Fruit fly (Drosophila melanogaster) whole organism, embryonic: ENCODE measurements around the gene CG14054.

Source experiments
- Atf-2 ChIP-seq: fragments of 200-800 bp; sonication (Bioruptor generic); optimal IDR thresholded peaks from 2 replicates; lab custom pipeline; 2016; ENCODE audit warnings: missing biosample characterization, missing genetic modification characterization
- Atf3 ChIP-seq: fragments of 200-800 bp; sonication (Bioruptor generic); optimal IDR thresholded peaks from 3 replicates; lab custom pipeline; 2016; ENCODE audit warnings: missing biosample characterization, missing genetic modification characterization
- Blimp-1 ChIP-seq: fragments of 200-800 bp; sonication (Bioruptor generic); optimal IDR thresholded peaks from 3 replicates; lab custom pipeline; 2018; ENCODE audit warnings: missing biosample characterization, missing genetic modification characterization, mild to moderate bottlenecking, moderate library complexity, missing genetic modification reagents
- CG10431 ChIP-seq: fragments of 200-800 bp; sonication (Bioruptor generic); optimal IDR thresholded peaks from 3 replicates; lab custom pipeline; 2018; ENCODE audit warnings: missing biosample characterization, mild to moderate bottlenecking, missing genetic modification characterization
- CG10462 ChIP-seq: fragments of 200-800 bp; sonication (Bioruptor generic); optimal IDR thresholded peaks from 2 replicates; lab custom pipeline; 2016; ENCODE audit warnings: missing biosample characterization, missing genetic modification characterization
- CG12219 ChIP-seq: fragments of 200-800 bp; sonication (Bioruptor generic); optimal IDR thresholded peaks from 3 replicates; lab custom pipeline; 2018; ENCODE audit warnings: missing biosample characterization, mild to moderate bottlenecking, missing genetic modification characterization
- CG14710 ChIP-seq: fragments of 200-800 bp; sonication (Bioruptor generic); optimal IDR thresholded peaks from 3 replicates; lab custom pipeline; 2019; ENCODE audit warnings: missing biosample characterization, mild to moderate bottlenecking, missing genetic modification characterization, moderate library complexity
- CG15073 ChIP-seq: fragments of 200-800 bp; sonication (Bioruptor generic); optimal IDR thresholded peaks from 2 replicates; lab custom pipeline; 2016; ENCODE audit warnings: missing biosample characterization, missing genetic modification characterization
- CG15601 ChIP-seq: fragments of 200-800 bp; sonication (Bioruptor generic); optimal IDR thresholded peaks from 3 replicates; lab custom pipeline; 2019; ENCODE audit warnings: missing biosample characterization, mild to moderate bottlenecking, missing genetic modification characterization, moderate library complexity
- CG17186 ChIP-seq: fragments of 200-800 bp; sonication (Bioruptor generic); optimal IDR thresholded peaks from 3 replicates; lab custom pipeline; 2017; ENCODE audit warnings: missing biosample characterization, missing genetic modification reagents, missing genetic modification characterization
- CG17385 ChIP-seq: fragments of 200-800 bp; sonication (Bioruptor generic); optimal IDR thresholded peaks from 3 replicates; lab custom pipeline; 2018; ENCODE audit warnings: missing biosample characterization, mild to moderate bottlenecking, missing genetic modification characterization
- CG33557 ChIP-seq: fragments of 200-800 bp; sonication (Bioruptor generic); optimal IDR thresholded peaks from 2 replicates; lab custom pipeline; 2019; ENCODE audit warnings: missing biosample characterization, mild to moderate bottlenecking, missing genetic modification characterization, moderate library complexity
- CG34376 ChIP-seq: fragments of 200-800 bp; sonication (Bioruptor generic); optimal IDR thresholded peaks from 2 replicates; lab custom pipeline; 2018; ENCODE audit warnings: missing biosample characterization, mild to moderate bottlenecking, missing genetic modification characterization
- CG4360 ChIP-seq: fragments of 200-800 bp; sonication (Bioruptor generic); IDR thresholded peaks from 2 replicates; pipeline ENCODE4 v1.3.6; 2022; ENCODE audit warnings: missing biosample characterization, missing genetic modification characterization
- CG4707 ChIP-seq: fragments of 200-800 bp; sonication (Bioruptor generic); optimal IDR thresholded peaks from 2 replicates; lab custom pipeline; 2018; ENCODE audit warnings: missing biosample characterization, mild to moderate bottlenecking, missing genetic modification characterization, moderate library complexity
- CG5953 ChIP-seq: fragments of 200-800 bp; sonication (Bioruptor generic); IDR thresholded peaks from 2 replicates; pipeline ENCODE4 v1.3.6; 2022; ENCODE audit warnings: missing biosample characterization, missing genetic modification characterization
- CG6765 ChIP-seq: fragments of 200-800 bp; sonication (Bioruptor generic); optimal IDR thresholded peaks from 3 replicates; lab custom pipeline; 2017; ENCODE audit warnings: missing biosample characterization, mild to moderate bottlenecking, missing genetic modification characterization
- CG8765 ChIP-seq: fragments of 200-800 bp; sonication (Bioruptor generic); IDR thresholded peaks from 2 replicates; pipeline ENCODE4 v1.3.6; 2022; ENCODE audit warnings: missing biosample characterization, missing genetic modification characterization
- CG9797 ChIP-seq: fragments of 200-800 bp; sonication (Bioruptor generic); optimal IDR thresholded peaks from 3 replicates; lab custom pipeline; 2018; ENCODE audit warnings: missing biosample characterization, mild to moderate bottlenecking, missing genetic modification characterization
- CG9876 ChIP-seq: fragments of 200-800 bp; sonication (Bioruptor generic); optimal IDR thresholded peaks from 2 replicates; lab custom pipeline; 2016; ENCODE audit warnings: missing biosample characterization, missing genetic modification characterization
- Eip74EF ChIP-seq, 2 experiments: fragments of 200-800 bp in 1 of 2; fragments of >200 bp in 1 of 2; sonication (Bioruptor generic) in 1 of 2; optimal IDR thresholded peaks; 2 replicates each; lab custom pipeline; 2017 to 2019; ENCODE audit warnings: missing biosample characterization in 2 of 2, missing genetic modification characterization in 2 of 2, mild to moderate bottlenecking in 1 of 2, moderate library complexity in 1 of 2
- Ets97D ChIP-seq: fragments of 200-800 bp; sonication (Bioruptor generic); optimal IDR thresholded peaks from 3 replicates; lab custom pipeline; 2016; ENCODE audit warnings: missing biosample characterization, missing genetic modification characterization
- HLH4C ChIP-seq: fragments of 200-800 bp; sonication (Bioruptor generic); IDR thresholded peaks from 3 replicates; pipeline ENCODE4 v1.3.6; 2022; ENCODE audit warnings: missing biosample characterization, missing genetic modification characterization; ENCODE audit not compliant: partially characterized antibody
- Hand ChIP-seq: fragments of 200-800 bp; sonication (Bioruptor generic); optimal IDR thresholded peaks from 2 replicates; lab custom pipeline; 2017; ENCODE audit warnings: mild to moderate bottlenecking, missing biosample characterization, missing genetic modification reagents, missing genetic modification characterization
- MESR4 ChIP-seq: fragments of 200-800 bp; sonication (Bioruptor generic); optimal IDR thresholded peaks from 2 replicates; lab custom pipeline; 2018; ENCODE audit warnings: missing biosample characterization, mild to moderate bottlenecking, missing genetic modification characterization, moderate library complexity
- YL-1 ChIP-seq: fragments of 200-800 bp; sonication (Bioruptor generic); optimal IDR thresholded peaks from 3 replicates; lab custom pipeline; 2017; ENCODE audit warnings: missing biosample characterization, mild to moderate bottlenecking, missing genetic modification characterization
- abd-A ChIP-seq: fragments of 200-800 bp; sonication (Bioruptor generic); optimal IDR thresholded peaks from 3 replicates; lab custom pipeline; 2019; ENCODE audit warnings: missing biosample characterization, mild to moderate bottlenecking, missing genetic modification characterization, moderate library complexity
- amos ChIP-seq: fragments of 200-800 bp; sonication (Bioruptor generic); IDR thresholded peaks from 2 replicates; pipeline ENCODE4 v1.3.6; 2022; ENCODE audit warnings: missing biosample characterization, missing genetic modification characterization; ENCODE audit not compliant: partially characterized antibody
- ara ChIP-seq: fragments of 200-800 bp; sonication (Bioruptor generic); IDR thresholded peaks from 2 replicates; pipeline ENCODE4 v1.3.6; 2022; ENCODE audit warnings: missing biosample characterization, missing genetic modification characterization
- bowl ChIP-seq: fragments of 200-800 bp; sonication (Bioruptor generic); IDR thresholded peaks from 2 replicates; pipeline ENCODE4 v1.3.6; 2022; ENCODE audit warnings: missing biosample characterization, missing genetic modification characterization
- cg ChIP-seq: fragments of 200-800 bp; sonication (Bioruptor generic); optimal IDR thresholded peaks from 3 replicates; lab custom pipeline; 2019; ENCODE audit warnings: missing biosample characterization, mild to moderate bottlenecking, missing genetic modification characterization, moderate library complexity
- corto ChIP-seq: fragments of 200-800 bp; sonication (Bioruptor generic); optimal IDR thresholded peaks from 2 replicates; lab custom pipeline; 2016; ENCODE audit warnings: missing biosample characterization, mild to moderate bottlenecking, missing genetic modification characterization, moderate library complexity
- emc ChIP-seq: fragments of 200-800 bp; sonication (Bioruptor generic); optimal IDR thresholded peaks from 2 replicates; lab custom pipeline; 2016; ENCODE audit warnings: missing biosample characterization, missing genetic modification characterization
- fd96Cb ChIP-seq: fragments of 200-800 bp; sonication (Bioruptor generic); optimal IDR thresholded peaks from 2 replicates; lab custom pipeline; 2018; ENCODE audit warnings: missing biosample characterization, mild to moderate bottlenecking, missing genetic modification characterization, moderate library complexity
- gce ChIP-seq: fragments of 200-800 bp; sonication (Bioruptor generic); IDR thresholded peaks from 3 replicates; pipeline ENCODE4 v1.3.6; 2022; ENCODE audit warnings: missing biosample characterization, missing genetic modification characterization
- gcm ChIP-seq: fragments of 200-800 bp; sonication (Bioruptor generic); optimal IDR thresholded peaks from 2 replicates; lab custom pipeline; 2019; ENCODE audit warnings: missing biosample characterization, mild to moderate bottlenecking, missing genetic modification characterization, moderate library complexity
- gsb-n ChIP-seq: fragments of 200-800 bp; sonication (Bioruptor generic); optimal IDR thresholded peaks from 3 replicates; lab custom pipeline; 2018; ENCODE audit warnings: missing biosample characterization, mild to moderate bottlenecking, missing genetic modification characterization
- hb ChIP-seq: fragments of 200-800 bp; sonication (Bioruptor generic); IDR thresholded peaks from 3 replicates; pipeline ENCODE4 v1.3.6; 2022; ENCODE audit warnings: missing biosample characterization, missing genetic modification characterization; ENCODE audit not compliant: partially characterized antibody
- klu ChIP-seq: fragments of 200-800 bp; sonication (Bioruptor generic); IDR thresholded peaks from 2 replicates; pipeline ENCODE4 v1.3.6; 2022; ENCODE audit warnings: missing biosample characterization, missing genetic modification characterization
- luna ChIP-seq: fragments of 200-800 bp; sonication (Bioruptor generic); optimal IDR thresholded peaks from 2 replicates; lab custom pipeline; 2016; ENCODE audit warnings: missing biosample characterization, missing genetic modification characterization
- pho ChIP-seq: fragments of 200-800 bp; sonication (Bioruptor generic); optimal IDR thresholded peaks from 2 replicates; lab custom pipeline; 2016; ENCODE audit warnings: missing biosample characterization, missing genetic modification characterization
- pzg ChIP-seq: fragments of 200-800 bp; sonication (Bioruptor generic); optimal IDR thresholded peaks from 3 replicates; lab custom pipeline; 2018; ENCODE audit warnings: missing biosample characterization, mild to moderate bottlenecking, missing genetic modification characterization, moderate library complexity
- salm ChIP-seq: fragments of 200-800 bp; sonication (Bioruptor generic); optimal IDR thresholded peaks from 2 replicates; lab custom pipeline; 2018; ENCODE audit warnings: missing biosample characterization, mild to moderate bottlenecking, missing genetic modification characterization
- sd ChIP-seq: fragments of 200-800 bp; sonication (Bioruptor generic); optimal IDR thresholded peaks from 3 replicates; lab custom pipeline; 2018; ENCODE audit warnings: missing biosample characterization, mild to moderate bottlenecking, missing genetic modification characterization, moderate library complexity
- sna ChIP-seq: fragments of 200-800 bp; sonication (Bioruptor generic); IDR thresholded peaks from 2 replicates; pipeline ENCODE4 v1.3.6; 2022; ENCODE audit warnings: missing biosample characterization, missing genetic modification characterization; ENCODE audit not compliant: partially characterized antibody
- stc ChIP-seq: fragments of 200-800 bp; sonication (Bioruptor generic); IDR thresholded peaks from 2 replicates; pipeline ENCODE4 v1.3.6; 2022; ENCODE audit warnings: missing biosample characterization, missing genetic modification characterization
- tll ChIP-seq, 2 experiments: fragments of 200-800 bp in 1 of 2; fragments of >200 bp in 1 of 2; sonication (Bioruptor generic) in 1 of 2; optimal IDR thresholded peaks; 2 replicates each; lab custom pipeline; 2017 to 2019; ENCODE audit warnings: missing biosample characterization in 2 of 2, missing genetic modification characterization in 2 of 2, mild to moderate bottlenecking in 1 of 2, moderate library complexity in 1 of 2
- tup ChIP-seq: fragments of 200-800 bp; sonication (Bioruptor generic); optimal IDR thresholded peaks from 2 replicates; lab custom pipeline; 2016; ENCODE audit warnings: missing biosample characterization, mild to moderate bottlenecking, missing genetic modification characterization, moderate library complexity
- vfl ChIP-seq: fragments of 200-800 bp; sonication (Bioruptor generic); optimal IDR thresholded peaks from 2 replicates; lab custom pipeline; 2016; ENCODE audit warnings: missing biosample characterization, missing genetic modification characterization

Gene CG14054

DNA sequence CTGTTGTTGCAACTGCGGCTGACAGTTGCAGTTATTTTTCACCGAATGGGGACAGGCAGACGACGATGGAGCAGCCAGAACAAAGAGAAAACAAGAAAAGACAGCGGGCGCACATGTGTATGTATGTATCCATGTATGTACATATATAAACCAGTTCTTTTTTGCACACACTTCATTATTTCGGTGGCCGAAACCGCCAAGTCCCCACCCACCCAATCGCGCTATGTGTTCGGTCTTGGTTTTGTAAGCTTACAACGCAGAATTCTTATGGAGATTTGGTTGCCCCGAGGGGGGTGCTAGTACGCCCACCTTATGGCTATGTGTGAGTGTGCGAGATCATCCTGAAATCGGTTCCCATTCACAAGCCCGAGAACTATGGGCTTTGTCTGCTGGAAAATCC lies 34.9 kb downstream of the CG14054 start:
- TF ChIP-seq CG4360 (no peak), pho (no peak), CG17186 (GFP tag; lab: Kevin White, UChicago) (no peak), abd-A (tag; lab: Kevin White, UChicago) (no peak), sd (tag; lab: Kevin White, UChicago) (no peak), amos (GFP tag; lab: Robert Waterston, UW) (no peak), MESR4 (GFP tag; lab: Kevin White, UChicago) (no peak), stc (GFP tag; lab: Robert Waterston, UW) (no peak), Atf-2 (GFP tag; lab: Kevin White, UChicago) (no peak), HLH4C (GFP tag; lab: Robert Waterston, UW) (no peak)

DNA sequence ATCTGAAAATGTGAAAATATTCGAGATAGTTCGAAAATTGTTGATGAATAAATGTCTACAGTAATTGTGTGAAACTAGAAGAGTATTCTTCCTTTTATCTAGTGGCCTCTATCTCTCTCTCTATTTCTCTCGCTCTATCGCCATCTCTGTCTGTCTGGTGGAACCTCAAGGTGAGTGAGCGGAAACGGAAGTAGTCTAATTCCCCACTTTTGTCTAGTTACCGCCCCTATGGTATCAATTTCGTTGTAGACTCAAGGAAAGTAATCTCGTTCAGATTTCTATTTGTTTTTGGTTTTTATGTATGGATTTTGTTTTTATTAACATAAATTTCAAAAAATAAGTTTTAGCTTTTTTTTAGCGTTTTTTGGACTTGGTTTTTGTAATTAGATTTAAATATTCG lies 41.3 kb downstream of the CG14054 start:
- no peak for TF ChIP-seq tll (GFP tag; optimal IDR thresholded peaks at IDR 0.05; lab: Kevin White, UChicago)
- no peak for TF ChIP-seq gcm (GFP tag; lab: Kevin White, UChicago)
- TF ChIP-seq CG10431 (GFP tag; lab: Kevin White, UChicago), result peak; percentile 39
- no peak for TF ChIP-seq Atf3
- TF ChIP-seq luna, result no peak
- no peak for TF ChIP-seq Blimp-1 (GFP tag; lab: Kevin White, UChicago)
- no peak for TF ChIP-seq hb
- TF ChIP-seq CG33557 (GFP tag; lab: Kevin White, UChicago), result peak; percentile 33
- TF ChIP-seq CG14710, result peak; percentile 12
- TF ChIP-seq CG15073 (GFP tag; lab: Kevin White, UChicago), result no peak
- TF ChIP-seq corto (GFP tag; lab: Kevin White, UChicago), result no peak
- no peak for TF ChIP-seq Hand
- TF ChIP-seq CG10462 (GFP tag; lab: Kevin White, UChicago), result no peak
- TF ChIP-seq YL-1 (GFP tag; lab: Kevin White, UChicago), result no peak
- no peak for TF ChIP-seq pzg (GFP tag; lab: Kevin White, UChicago)
- peak; percentile 48 for TF ChIP-seq CG17385
- TF ChIP-seq Eip74EF (GFP tag; optimal IDR thresholded peaks at IDR 0.05; lab: Kevin White, UChicago), result no peak
- TF ChIP-seq gsb-n (tag; lab: Kevin White, UChicago), result no peak
- TF ChIP-seq sna (GFP tag; lab: Robert Waterston, UW), result no peak
- TF ChIP-seq CG6765, result peak; percentile 10
- TF ChIP-seq bowl (GFP tag; lab: Robert Waterston, UW), result no peak
- TF ChIP-seq CG5953, result no peak
- no peak for TF ChIP-seq CG8765 (GFP tag; lab: Robert Waterston, UW)
- TF ChIP-seq fd96Cb, result no peak
- 0 out of 3 replicates have a peak, but pooled peaks have one; percentile 35 for TF ChIP-seq gce (GFP tag; lab: Robert Waterston, UW)
- no peak for TF ChIP-seq salm (tag; lab: Kevin White, UChicago)
- TF ChIP-seq klu (GFP tag; lab: Robert Waterston, UW), result no peak
- peak; percentile 25 for TF ChIP-seq CG4707 (GFP tag; lab: Kevin White, UChicago)
- peak; percentile 32 for TF ChIP-seq CG34376 (GFP tag; lab: Kevin White, UChicago)
- no peak for TF ChIP-seq CG9797 (GFP tag; lab: Kevin White, UChicago)
- no peak for TF ChIP-seq vfl (GFP tag; lab: Kevin White, UChicago)
- no peak for TF ChIP-seq tup (GFP tag; lab: Kevin White, UChicago)
- peak; percentile 91 for TF ChIP-seq Ets97D (GFP tag; lab: Kevin White, UChicago)
- TF ChIP-seq CG9876 (GFP tag; lab: Kevin White, UChicago), result no peak
- peak; percentile 25 for TF ChIP-seq CG12219 (GFP tag; lab: Kevin White, UChicago)
- TF ChIP-seq ara (GFP tag; lab: Robert Waterston, UW), result no peak
- TF ChIP-seq cg (GFP tag; lab: Kevin White, UChicago), result no peak
- no peak for TF ChIP-seq CG15601
- no peak for TF ChIP-seq emc (GFP tag; lab: Kevin White, UChicago)
